Fruit fly (Drosophila melanogaster) whole organism, prepupa: ENCODE measurements around the gene phr6-4.
A peak's percentile ranks its signal among the peaks of the same experiment; 100 is the strongest.

Source experiments
- CG16779 ChIP-seq: fragments of 200-800 bp; sonication (Bioruptor generic); optimal IDR thresholded peaks from 3 replicates; lab custom pipeline; 2017; ENCODE audit warnings: missing biosample characterization, mild to moderate bottlenecking, missing genetic modification characterization
- CG6276 ChIP-seq: fragments of 200-800 bp; sonication (Bioruptor generic); optimal IDR thresholded peaks from 2 replicates; lab custom pipeline; 2017; ENCODE audit warnings: missing biosample characterization, mild to moderate bottlenecking, missing genetic modification characterization
- Gug ChIP-seq: fragments of 200-800 bp; sonication (Bioruptor generic); IDR thresholded peaks from 2 replicates; pipeline ENCODE4 v1.3.6; 2022; ENCODE audit warnings: missing biosample characterization, missing genetic modification characterization

dm6 chr2L:20695066-20695465 is 49.5 kb upstream of the phr6-4 start:
- TF ChIP-seq Gug (GFP tag; lab: Robert Waterston, UW) (0 out of 2 replicates have a peak, but pooled peaks have one; percentile 10), CG16779 (no peak), CG6276 (GFP tag; lab: Kevin White, UChicago) (no peak)
